Fruit fly (Drosophila melanogaster) S2 (cell line): ENCODE results near the gene shf.

Experiments
- CG8478 ChIP-seq: fragments of >200 bp; optimal IDR thresholded peaks from 2 replicates; lab custom pipeline; 2018
- CTCF ChIP-seq, 2 experiments: fragments of >200 bp; optimal IDR thresholded peaks; 2 replicates each; lab custom pipeline; 2018

DNA sequence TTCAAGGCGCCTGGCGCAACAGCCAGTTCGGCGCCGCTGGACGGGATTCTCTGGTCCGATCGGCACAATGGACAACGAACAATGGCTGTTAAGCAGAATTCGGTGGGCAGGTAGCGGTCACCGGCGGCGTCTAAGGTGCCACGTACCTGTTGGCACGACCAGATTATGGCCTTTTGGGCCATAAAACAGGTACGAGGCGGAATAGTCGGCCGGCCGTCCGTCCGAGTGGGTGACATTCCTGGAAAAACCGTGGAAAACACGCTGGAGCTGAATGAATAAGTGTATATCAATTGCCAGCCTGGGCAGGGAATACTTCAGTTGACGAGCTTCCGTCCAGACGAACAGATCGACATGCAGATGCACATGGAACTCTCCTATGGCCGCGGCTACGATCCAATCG lies 43.4 kb upstream of the shf start, which contains the start of gene Atx-1:
- no peak for TF ChIP-seq CTCF (optimal IDR thresholded peaks at IDR 0.05; lab: Kevin White, UChicago)
- no peak for TF ChIP-seq CG8478 (lab: Kevin White, UChicago)
